Worm (Caenorhabditis elegans): ENCODE data around the gene F25G6.1.

Gene F25G6.1

DNA sequence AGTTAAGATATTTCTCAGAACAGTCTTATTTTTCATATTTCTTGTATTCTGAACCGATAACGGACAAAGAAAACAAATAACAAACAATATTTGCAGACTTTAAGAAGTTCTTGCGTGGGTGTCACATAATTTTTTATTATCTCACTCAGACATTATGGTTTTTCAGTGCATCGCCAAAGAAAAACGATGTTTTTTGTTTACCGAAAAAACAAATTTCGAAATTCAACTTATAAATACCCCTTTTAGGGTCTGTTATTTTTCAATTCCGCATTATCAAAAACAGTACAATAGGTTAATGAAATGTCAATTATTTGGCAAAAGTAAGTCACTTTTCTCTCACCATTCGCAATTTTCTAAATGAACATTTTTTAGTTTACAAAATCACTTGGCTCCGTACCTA is 37.8 kb upstream of the F25G6.1 start, which contains the start of gene otpl-4:
Gene otpl-4 (plus strand): TSS at position 301 of the 400 bp plus-strand sequence.
- TF ChIP-seq pha-2 (tag; optimal IDR thresholded peaks at IDR 0.05) (no peak), ceh-18 (tag; optimal IDR thresholded peaks at IDR 0.05) (no peak), K02D7.2 (tag; optimal IDR thresholded peaks at IDR 0.05) (no peak), hlh-6 (tag; optimal IDR thresholded peaks at IDR 0.05) (no peak), nfya-1 (tag; optimal IDR thresholded peaks at IDR 0.05) (no peak), dve-1 (tag; optimal IDR thresholded peaks at IDR 0.05) (no peak), sdc-2 (tag; optimal IDR thresholded peaks at IDR 0.05) (no peak), pha-4 (tag; optimal IDR thresholded peaks at IDR 0.05) (no peak), T23F11.4 (GFP tag; optimal IDR thresholded peaks at IDR 0.05) (no peak), ceh-14 (tag; optimal IDR thresholded peaks at IDR 0.05) (no peak), ceh-48 (tag; optimal IDR thresholded peaks at IDR 0.05) (no peak)

DNA sequence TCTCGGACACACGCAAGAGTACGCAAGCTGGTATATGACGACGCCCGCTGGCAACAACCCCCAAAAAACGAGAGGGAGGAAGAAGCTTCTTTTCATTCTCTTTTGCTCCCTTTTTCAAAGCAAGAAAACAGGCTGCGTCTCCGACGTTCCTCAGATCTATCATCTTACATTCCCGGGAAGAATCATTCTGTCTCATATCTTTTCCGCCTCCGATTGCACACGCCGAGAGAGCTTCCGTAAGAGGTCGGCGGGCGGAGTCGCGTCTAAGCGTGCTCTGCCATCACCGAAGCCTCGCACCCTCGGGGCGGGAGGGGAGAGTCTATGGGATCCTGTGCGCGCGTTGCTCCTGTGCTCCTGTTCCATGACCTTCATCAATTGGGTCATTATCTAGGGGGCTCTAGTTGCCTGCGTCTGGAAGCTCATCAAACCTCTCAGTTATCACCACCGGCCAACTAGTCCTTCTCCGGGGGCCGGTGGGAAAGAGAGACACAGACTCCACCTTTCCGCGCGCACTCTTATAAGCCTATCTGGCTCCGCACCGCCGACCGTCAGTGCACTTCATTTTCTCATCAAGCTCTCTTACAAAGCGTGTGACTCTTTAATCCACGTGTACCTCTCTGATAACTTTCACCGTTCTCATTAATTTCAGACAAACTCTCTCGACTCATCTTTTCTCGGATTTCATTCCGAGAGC is 29.2 kb upstream of the F25G6.1 start, which contains the start of the genes slc-17.8 and asns-1:
Gene slc-17.8 (minus strand): TSS at position 51 of the 694 bp plus-strand sequence.
Gene asns-1 (plus strand): TSS at position 644 of the 694 bp plus-strand sequence.
- TF ChIP-seq elt-4 (tag; optimal IDR thresholded peaks at IDR 0.05) (peak; percentile 1), tbx-7 (tag; optimal IDR thresholded peaks at IDR 0.05) (no peak)

DNA sequence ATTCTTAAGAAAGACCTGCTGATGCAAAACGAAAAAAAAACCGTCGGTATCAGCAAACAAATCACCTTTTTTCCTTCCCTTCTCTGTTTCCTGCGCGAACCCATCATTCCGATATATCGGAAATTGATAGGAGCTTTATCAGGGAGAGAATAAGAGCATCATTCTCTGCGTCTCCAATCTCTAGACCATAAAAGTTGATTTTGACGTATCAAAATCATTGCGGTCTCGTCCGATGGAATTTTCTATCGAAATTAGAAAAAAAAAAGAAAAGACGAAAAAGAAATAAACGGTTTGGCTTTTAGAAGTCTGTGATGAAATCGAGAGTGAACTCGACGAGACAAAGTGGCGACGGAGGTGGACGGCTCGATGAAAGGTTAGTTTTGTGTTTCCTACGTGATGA is 25.9 kb upstream of the F25G6.1 start, which contains the start of gene stdh-4:
Gene stdh-4 (plus strand): TSS at position 301 of the 400 bp plus-strand sequence.
- TF ChIP-seq C08G9.2 (tag; optimal IDR thresholded peaks at IDR 0.05) (no peak), rnt-1 (tag; optimal IDR thresholded peaks at IDR 0.05) (no peak), gmeb-2 (tag; optimal IDR thresholded peaks at IDR 0.05) (no peak), mec-3 (tag; optimal IDR thresholded peaks at IDR 0.05; ENCODE audit: borderline replicate concordance) (no peak), nfya-1 (tag; optimal IDR thresholded peaks at IDR 0.05) (no peak), hlh-13 (GFP tag; optimal IDR thresholded peaks at IDR 0.05) (no peak), ceh-6 (GFP tag; optimal IDR thresholded peaks at IDR 0.05) (no peak), pag-3 (tag; optimal IDR thresholded peaks at IDR 0.05; ENCODE audit: borderline replicate concordance) (no peak), hlh-30 (tag; optimal IDR thresholded peaks at IDR 0.05; ENCODE audit: insufficient read depth) (no peak), fkh-10 (GFP tag; optimal IDR thresholded peaks at IDR 0.05) (no peak), ceh-18 (tag; optimal IDR thresholded peaks at IDR 0.05) (no peak), pha-2 (tag; optimal IDR thresholded peaks at IDR 0.05) (no peak), dve-1 (tag; optimal IDR thresholded peaks at IDR 0.05) (no peak), fkh-6 (tag; optimal IDR thresholded peaks at IDR 0.05) (no peak), ttx-3 (tag; optimal IDR thresholded peaks at IDR 0.05) (no peak), unc-55 (GFP tag; optimal IDR thresholded peaks at IDR 0.05) (no peak)

DNA sequence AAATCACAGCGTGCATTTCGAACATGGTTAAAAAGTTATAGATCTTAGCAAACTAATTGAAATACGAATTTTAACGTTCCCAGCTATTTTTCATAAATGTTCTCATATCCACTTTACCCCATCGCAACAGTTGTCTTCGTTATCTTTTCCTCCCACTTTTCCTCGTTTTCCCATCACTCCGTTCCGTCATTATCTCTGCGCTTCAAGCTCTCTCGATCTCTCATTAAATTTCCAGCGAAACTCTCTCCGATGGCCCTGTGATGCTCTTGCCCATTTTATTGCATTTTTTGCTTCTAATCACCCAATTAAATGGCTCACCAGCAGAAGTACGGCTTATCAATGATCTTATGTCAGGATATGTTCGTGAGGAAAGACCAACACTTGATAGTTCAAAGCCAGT is 22.4 kb upstream of the F25G6.1 start, which contains the start of gene acr-15:
Gene acr-15 (plus strand): TSS at position 236 of the 400 bp plus-strand sequence.
- TF ChIP-seq hlh-15 (tag; optimal IDR thresholded peaks at IDR 0.05) (no peak), unc-42 (tag; optimal IDR thresholded peaks at IDR 0.05) (no peak), hlh-8 (tag; optimal IDR thresholded peaks at IDR 0.05) (no peak), ceh-31 (tag; optimal IDR thresholded peaks at IDR 0.05) (no peak), lin-11 (tag; optimal IDR thresholded peaks at IDR 0.05) (no peak), unc-3 (GFP tag; conservative IDR thresholded peaks at IDR 0.05) (no peak), unc-3 (tag; optimal IDR thresholded peaks at IDR 0.05) (no peak), mec-3 (tag; optimal IDR thresholded peaks at IDR 0.05; ENCODE audit: borderline replicate concordance) (no peak), ztf-16 (tag; optimal IDR thresholded peaks at IDR 0.05) (no peak), ceh-19 (GFP tag; optimal IDR thresholded peaks at IDR 0.05) (no peak), Y22D7AL.16 (tag; optimal IDR thresholded peaks at IDR 0.05) (no peak), pha-2 (tag; optimal IDR thresholded peaks at IDR 0.05) (no peak)

Measured in whole organism, late embryonic.